Worm (Caenorhabditis elegans) whole organism, late embryonic: ENCODE results near the gene Y36E3A.2.

Experiments
- C08G9.2 ChIP-seq: sonication (generic microtip); optimal IDR thresholded peaks from 2 replicates; lab custom pipeline; 2016; ENCODE audit warnings: mild to moderate bottlenecking, missing genetic modification characterization, moderate library complexity, missing compliant biosample characterization
- K02D7.2 ChIP-seq: sonication (generic microtip); optimal IDR thresholded peaks from 2 replicates; lab custom pipeline; 2017; ENCODE audit warnings: mild to moderate bottlenecking, missing genetic modification characterization, missing compliant biosample characterization
- ahr-1 ChIP-seq: sonication (generic microtip); optimal IDR thresholded peaks from 2 replicates; lab custom pipeline; 2016; ENCODE audit warnings: missing genetic modification characterization, missing compliant biosample characterization
- ama-1 ChIP-seq: fragments of 150-350 bp; optimal IDR thresholded peaks from 2 replicates; lab custom pipeline; 2014
- ceh-18 ChIP-seq: sonication (generic microtip); optimal IDR thresholded peaks from 2 replicates; lab custom pipeline; 2016; ENCODE audit warnings: missing genetic modification characterization, missing compliant biosample characterization
- ceh-24 ChIP-seq: sonication (generic microtip); optimal IDR thresholded peaks from 2 replicates; lab custom pipeline; 2016; ENCODE audit warnings: mild to moderate bottlenecking, missing genetic modification characterization, missing compliant biosample characterization
- ceh-45 ChIP-seq: fragments of 200-800 bp; sonication (Bioruptor generic); IDR thresholded peaks from 2 replicates; pipeline ENCODE4 v1.3.6; 2022; ENCODE audit warnings: missing genetic modification reagents, missing genetic modification characterization, missing compliant biosample characterization
- ceh-6 ChIP-seq: fragments of 200-800 bp; sonication (Bioruptor generic); optimal IDR thresholded peaks from 2 replicates; lab custom pipeline; 2018; ENCODE audit warnings: mild to moderate bottlenecking, missing genetic modification characterization, missing compliant biosample characterization
- ceh-9 ChIP-seq: sonication (generic microtip); optimal IDR thresholded peaks from 2 replicates; lab custom pipeline; 2016; ENCODE audit warnings: mild to moderate bottlenecking, missing genetic modification characterization, inconsistent platforms, missing compliant biosample characterization
- dmd-4 ChIP-seq: sonication (generic microtip); optimal IDR thresholded peaks from 2 replicates; lab custom pipeline; 2016; ENCODE audit warnings: borderline replicate concordance, missing genetic modification characterization, missing compliant biosample characterization
- eyg-1 ChIP-seq: sonication (generic microtip); optimal IDR thresholded peaks from 2 replicates; lab custom pipeline; 2016; ENCODE audit warnings: missing genotype, missing genetic modification characterization, missing compliant biosample characterization
- fax-1 ChIP-seq: sonication (generic microtip); optimal IDR thresholded peaks from 2 replicates; lab custom pipeline; 2016; ENCODE audit warnings: missing genotype, missing genetic modification characterization, missing compliant biosample characterization
- gmeb-2 ChIP-seq: sonication (generic microtip); optimal IDR thresholded peaks from 2 replicates; lab custom pipeline; 2016; ENCODE audit warnings: missing genetic modification characterization, inconsistent platforms, missing compliant biosample characterization
- hlh-13 ChIP-seq: fragments of 200-800 bp; sonication (Bioruptor generic); optimal IDR thresholded peaks from 2 replicates; lab custom pipeline; 2018; ENCODE audit warnings: mild to moderate bottlenecking, missing genetic modification characterization, missing compliant biosample characterization
- hlh-6 ChIP-seq: sonication (generic microtip); optimal IDR thresholded peaks from 2 replicates; lab custom pipeline; 2016; ENCODE audit warnings: missing genotype, missing genetic modification characterization, missing compliant biosample characterization
- hlh-8 ChIP-seq: sonication (generic microtip); optimal IDR thresholded peaks from 2 replicates; lab custom pipeline; 2016; ENCODE audit warnings: missing genotype, missing genetic modification characterization, missing compliant biosample characterization
- mec-3 ChIP-seq: sonication (generic microtip); optimal IDR thresholded peaks from 2 replicates; lab custom pipeline; 2016; ENCODE audit warnings: borderline replicate concordance, missing genetic modification characterization, missing compliant biosample characterization
- pag-3 ChIP-seq: sonication (generic microtip); optimal IDR thresholded peaks from 2 replicates; lab custom pipeline; 2016; ENCODE audit warnings: missing compliant biosample characterization, missing genetic modification characterization, borderline replicate concordance
- pat-9 ChIP-seq: fragments of 200-800 bp; sonication (Bioruptor generic); optimal IDR thresholded peaks from 2 replicates; lab custom pipeline; 2018; ENCODE audit warnings: mild to moderate bottlenecking, missing genetic modification characterization, moderate library complexity, missing compliant biosample characterization
- pha-2 ChIP-seq: sonication (generic microtip); optimal IDR thresholded peaks from 2 replicates; lab custom pipeline; 2017; ENCODE audit warnings: mild to moderate bottlenecking, missing genetic modification characterization, missing compliant biosample characterization
- pqm-1 ChIP-seq: sonication (generic microtip); optimal IDR thresholded peaks from 2 replicates; lab custom pipeline; 2016; ENCODE audit warnings: missing genetic modification characterization, missing compliant biosample characterization
- pros-1 ChIP-seq: fragments of 150-350 bp; optimal IDR thresholded peaks from 2 replicates; lab custom pipeline; 2014; ENCODE audit warnings: missing biosample characterization, missing genetic modification reagents, missing genetic modification characterization
- ref-2 ChIP-seq: sonication (generic microtip); optimal IDR thresholded peaks from 2 replicates; lab custom pipeline; 2016; ENCODE audit warnings: missing genetic modification characterization, missing compliant biosample characterization
- sox-2 ChIP-seq: fragments of 200-800 bp; sonication (Bioruptor generic); IDR thresholded peaks from 2 replicates; pipeline ENCODE4 v1.3.6; 2022; ENCODE audit warnings: missing genetic modification reagents, missing genetic modification characterization, missing compliant biosample characterization
- syd-9 ChIP-seq: sonication (generic microtip); optimal IDR thresholded peaks from 2 replicates; lab custom pipeline; 2016; ENCODE audit warnings: mild to moderate bottlenecking, missing genetic modification characterization, moderate library complexity, missing compliant biosample characterization
- unc-3 ChIP-seq, 2 experiments: fragments of 200-800 bp in 1 of 2; sonication (Bioruptor generic) in 1 of 2; sonication (generic microtip) in 1 of 2; conservative IDR thresholded peaks in 1 of 2; optimal IDR thresholded peaks in 1 of 2; 2 replicates each; pipeline versions ENCODE4 v1.3.6 to Lab custom; 2016 to 2022; ENCODE audit warnings: missing compliant biosample characterization in 2 of 2, missing genetic modification characterization in 2 of 2, missing genetic modification reagents in 1 of 2
- unc-42 ChIP-seq: sonication (generic microtip); optimal IDR thresholded peaks from 2 replicates; lab custom pipeline; 2016; ENCODE audit warnings: missing genotype, missing genetic modification characterization, missing compliant biosample characterization
- unc-55 ChIP-seq: sonication (generic microtip); optimal IDR thresholded peaks from 2 replicates; lab custom pipeline; 2017; ENCODE audit warnings: missing biosample characterization, missing genetic modification reagents, missing genetic modification characterization
- ztf-16 ChIP-seq: sonication (generic microtip); optimal IDR thresholded peaks from 2 replicates; lab custom pipeline; 2017; ENCODE audit warnings: missing genetic modification characterization, missing compliant biosample characterization

The Y36E3A.2 gene

ce11 chrV:15417822-15418221 is 8.0 kb upstream of the Y36E3A.2 start, which contains the start of gene T06E6.10:
TSS of gene T06E6.10 (plus strand) at chrV:15418122.
- TF ChIP-seq hlh-8 (tag; lab: Kevin White, UChicago) (no peak), eyg-1 (tag; lab: Kevin White, UChicago) (no peak), C08G9.2 (tag; lab: Kevin White, UChicago) (no peak), sox-2 (GFP tag; lab: Robert Waterston, UW) (no peak), pros-1 (tag; lab: Kevin White, UChicago) (no peak), ceh-9 (tag; lab: Kevin White, UChicago) (no peak), hlh-6 (no peak), K02D7.2 (tag; lab: Kevin White, UChicago) (no peak), pag-3 (tag; lab: Kevin White, UChicago) (no peak), fax-1 (no peak)

- TF ChIP-seq dmd-4 (tag; lab: Kevin White, UChicago): no peak
- TF ChIP-seq ztf-16 (tag; lab: Kevin White, UChicago): no peak
- TF ChIP-seq ceh-18 (tag; lab: Kevin White, UChicago): no peak
- no peak for TF ChIP-seq pqm-1 (tag; lab: Kevin White, UChicago)
- TF ChIP-seq hlh-8 (tag; lab: Kevin White, UChicago): no peak
- no peak for TF ChIP-seq ceh-6
Measured at ce11 chrV:15423601-15424000, 2.2 kb upstream of the Y36E3A.2 start, which contains the start of gene fbxa-104. TSS of gene fbxa-104 (minus strand) at chrV:15423683.

ce11 chrV:15426944-15427343 is 1.1 kb downstream of the Y36E3A.2 start, which contains the start of gene fbxa-209:
TSS of gene fbxa-209 (minus strand) at chrV:15427044.
- TF ChIP-seq hlh-8 (tag; lab: Kevin White, UChicago) (no peak), hlh-6 (no peak), pag-3 (tag; lab: Kevin White, UChicago) (no peak), ztf-16 (tag; lab: Kevin White, UChicago) (no peak), gmeb-2 (tag; lab: Kevin White, UChicago) (no peak), ahr-1 (tag; lab: Kevin White, UChicago) (no peak), unc-55 (GFP tag; lab: Kevin White, UChicago) (no peak), mec-3 (tag; lab: Kevin White, UChicago) (no peak), pat-9 (tag; lab: Kevin White, UChicago) (no peak), ceh-45 (no peak), pha-2 (no peak), ref-2 (tag; lab: Kevin White, UChicago) (no peak), hlh-13 (GFP tag; lab: Kevin White, UChicago) (no peak), ceh-6 (no peak), unc-3 (GFP tag; conservative IDR thresholded peaks at IDR 0.05; lab: Robert Waterston, UW) (no peak), unc-3 (tag; optimal IDR thresholded peaks at IDR 0.05; lab: Kevin White, UChicago) (no peak)

- no peak for TF ChIP-seq C08G9.2 (tag; lab: Kevin White, UChicago)
- 0 out of 2 replicates have a peak, but pooled peaks have one; percentile 28 for TF ChIP-seq ceh-45
Measured at ce11 chrV:15431322-15432052, 5.6 kb downstream of the Y36E3A.2 start.

- TF ChIP-seq syd-9 (tag; lab: Kevin White, UChicago): no peak
- TF ChIP-seq ama-1 (lab: Kevin White, UChicago): no peak
- no peak for TF ChIP-seq unc-42 (tag; lab: Kevin White, UChicago)
- TF ChIP-seq ceh-24 (tag; lab: Kevin White, UChicago): no peak
- TF ChIP-seq ceh-45: no peak
- no peak for TF ChIP-seq dmd-4 (tag; lab: Kevin White, UChicago)
Measured at ce11 chrV:15432457-15432856, 6.6 kb downstream of the Y36E3A.2 start, which contains the start of gene T26H5.8. TSS of gene T26H5.8 (minus strand) at chrV:15432726.
